Worm (Caenorhabditis elegans): Measurements from ENCODE around the gene R12B2.7.
A peak's percentile ranks its signal among the peaks of the same experiment; 100 is the strongest.

R12B2.7 gene

DNA sequence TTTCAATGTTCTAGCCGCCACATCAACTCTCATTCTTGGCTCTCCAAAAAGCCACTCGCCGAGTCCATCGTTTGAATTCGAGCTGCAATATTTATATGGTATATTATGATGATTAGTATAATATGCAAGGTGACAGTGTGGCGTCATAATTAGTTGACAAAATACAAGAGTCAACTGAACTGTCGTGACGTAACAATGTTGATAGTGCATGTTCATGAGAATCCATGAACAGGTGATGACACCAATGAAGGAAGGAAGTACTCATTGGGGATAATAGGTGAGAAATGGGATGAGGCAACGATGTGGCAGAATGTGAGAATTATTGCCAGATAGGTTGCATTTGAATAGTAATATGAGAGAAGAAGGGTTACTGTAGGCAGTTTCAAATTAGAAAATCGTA lies 19.9 kb upstream of the R12B2.7 start:
- TF ChIP-seq madf-9 (GFP tag; conservative IDR thresholded peaks at IDR 0.05) = no peak
- TF ChIP-seq php-3 (GFP tag; IDR thresholded peaks at IDR 0.05) = no peak
- no peak for TF ChIP-seq nhr-6 (tag; optimal IDR thresholded peaks at IDR 0.05)
- no peak for TF ChIP-seq nhr-77 (tag; optimal IDR thresholded peaks at IDR 0.05)
- TF ChIP-seq snpc-1.2 (GFP tag; IDR thresholded peaks at IDR 0.05) = no peak
- no peak for TF ChIP-seq dmd-6 (GFP tag; IDR thresholded peaks at IDR 0.05)
- no peak for TF ChIP-seq ZK337.2 (GFP tag; IDR thresholded peaks at IDR 0.05)
- TF ChIP-seq mes-2 (tag; optimal IDR thresholded peaks at IDR 0.05; ENCODE audit: poor library complexity, severe bottlenecking) = no peak
- no peak for TF ChIP-seq lin-15B (tag; optimal IDR thresholded peaks at IDR 0.05)
- TF ChIP-seq nhr-76 (tag; optimal IDR thresholded peaks at IDR 0.05) = no peak
- no peak for TF ChIP-seq ceh-62 (tag; optimal IDR thresholded peaks at IDR 0.05)
- no peak for TF ChIP-seq unc-62 (GFP tag; optimal IDR thresholded peaks at IDR 0.05 in 1 of 2)
- TF ChIP-seq unc-62 (tag; optimal IDR thresholded peaks at IDR 0.05) = no peak
- no peak for TF ChIP-seq set-16 (GFP tag; IDR thresholded peaks at IDR 0.05)
- no peak for TF ChIP-seq dmd-8 (GFP tag; IDR thresholded peaks at IDR 0.05)
- no peak for TF ChIP-seq ceh-82 (tag; optimal IDR thresholded peaks at IDR 0.05)
- TF ChIP-seq mep-1 (tag; optimal IDR thresholded peaks at IDR 0.05) = no peak
- no peak for TF ChIP-seq Y48G9A.11 (GFP tag; IDR thresholded peaks at IDR 0.05)

DNA sequence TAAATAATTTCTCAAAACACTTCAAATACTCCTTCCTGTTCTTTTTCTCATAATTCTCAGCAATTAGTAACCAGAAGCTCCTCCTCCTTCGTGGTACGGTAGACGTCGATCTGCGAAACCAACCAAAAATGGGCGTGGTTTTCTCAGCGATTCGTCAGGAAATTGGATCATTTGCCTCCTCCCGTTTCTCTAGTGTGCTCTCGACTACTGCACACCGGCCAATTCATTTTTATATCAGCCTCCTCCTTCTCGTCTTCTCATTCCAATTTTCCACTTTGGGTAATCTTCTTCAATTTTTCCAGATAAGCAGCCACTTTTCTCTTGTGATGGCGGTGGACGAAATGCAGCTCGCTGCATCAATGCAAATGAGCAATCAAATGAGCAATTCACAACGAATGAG lies 16.1 kb upstream of the R12B2.7 start, which contains the start of gene ceh-10:
TSS of gene ceh-10 (plus strand) at position 301 of the 400 bp plus-strand sequence.
- no peak for TF ChIP-seq Y48G9A.11 (GFP tag; IDR thresholded peaks at IDR 0.05)
- no peak for TF ChIP-seq T26A8.4 (GFP tag; IDR thresholded peaks at IDR 0.05)
- TF ChIP-seq jun-1 (tag; optimal IDR thresholded peaks at IDR 0.05) = no peak
- TF ChIP-seq nhr-28 (tag; optimal IDR thresholded peaks at IDR 0.05) = no peak
- TF ChIP-seq ces-1 (GFP tag; optimal IDR thresholded peaks at IDR 0.05) = no peak

DNA sequence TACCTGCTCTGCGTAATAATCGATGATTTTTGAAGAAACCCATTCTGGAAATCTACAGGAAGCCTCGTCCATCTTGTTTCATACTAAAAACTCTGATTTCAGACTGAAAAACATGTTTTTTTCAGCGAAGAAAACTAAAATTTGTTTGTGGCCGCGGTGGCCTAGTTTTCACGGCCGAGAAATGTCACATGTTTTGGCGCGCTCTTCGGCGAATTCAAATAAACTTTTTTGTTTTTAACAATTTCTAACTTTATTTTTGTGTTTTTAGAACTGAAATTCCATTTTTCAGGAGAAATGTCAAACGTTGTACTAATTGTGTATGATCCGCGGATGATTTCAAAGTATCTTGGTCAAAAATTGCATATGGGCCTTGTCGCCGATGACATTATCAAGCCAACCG lies 11.9 kb upstream of the R12B2.7 start, which contains the start of the genes polq-1 and him-10:
TSS of gene polq-1 (minus strand) at position 190 of the 400 bp plus-strand sequence.
TSS of gene him-10 (plus strand) at position 290 of the 400 bp plus-strand sequence.
- TF ChIP-seq arid-1 (GFP tag; conservative IDR thresholded peaks at IDR 0.05) (no peak), T26A8.4 (GFP tag; IDR thresholded peaks at IDR 0.05) (no peak), dpl-1 (GFP tag; optimal IDR thresholded peaks at IDR 0.05) (peak; percentile 76), unc-62 (GFP tag; optimal IDR thresholded peaks at IDR 0.05 in 1 of 2) (no peak), unc-62 (tag; optimal IDR thresholded peaks at IDR 0.05) (no peak), zfp-2 (tag; optimal IDR thresholded peaks at IDR 0.05) (no peak), hif-1 (tag; optimal IDR thresholded peaks at IDR 0.05) (peak in 1 of 2 experiments; percentile 38), hlh-30 (tag; optimal IDR thresholded peaks at IDR 0.05; ENCODE audit: insufficient read depth) (peak; percentile 55), lin-1 (GFP tag; IDR thresholded peaks at IDR 0.05) (no peak), unc-130 (GFP tag; optimal IDR thresholded peaks at IDR 0.05) (peak; percentile 59), php-3 (GFP tag; IDR thresholded peaks at IDR 0.05) (no peak), tag-97 (GFP tag; IDR thresholded peaks at IDR 0.05) (no peak), nhr-6 (tag; optimal IDR thresholded peaks at IDR 0.05) (no peak), F44E2.7 (GFP tag; IDR thresholded peaks at IDR 0.05) (no peak), lin-38 (GFP tag; IDR thresholded peaks at IDR 0.05) (no peak), zfp-3 (GFP tag; conservative IDR thresholded peaks at IDR 0.05) (no peak), Y5F2A.4 (GFP tag; optimal IDR thresholded peaks at IDR 0.05) (no peak), nhr-237 (tag; optimal IDR thresholded peaks at IDR 0.05) (no peak), mdl-1 (tag; optimal IDR thresholded peaks at IDR 0.05) (no peak), mes-2 (tag; optimal IDR thresholded peaks at IDR 0.05; ENCODE audit: poor library complexity, severe bottlenecking) (peak; percentile 89), hlh-11 (tag; optimal IDR thresholded peaks at IDR 0.05) (no peak)

DNA sequence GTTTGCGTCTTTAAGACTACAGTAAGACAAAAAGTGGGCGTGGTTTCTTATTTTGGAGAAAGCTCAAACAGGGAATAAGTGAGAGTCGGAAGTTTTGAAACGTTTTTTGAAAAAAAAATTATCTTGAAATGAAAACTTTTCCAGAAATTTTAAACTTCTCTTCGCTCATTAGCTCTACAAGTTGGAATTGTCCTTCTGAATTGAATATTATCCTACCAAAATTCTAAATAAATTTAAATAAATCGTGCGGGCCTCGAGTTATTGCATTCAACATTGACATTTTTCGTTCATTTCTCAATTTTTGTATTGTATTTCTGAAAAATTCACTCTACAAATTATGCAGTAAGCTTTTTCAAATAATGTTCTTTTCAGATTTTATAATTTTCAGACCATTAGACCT lies 9.6 kb upstream of the R12B2.7 start, which contains the start of gene R12B2.3:
TSS of gene R12B2.3 (plus strand) at position 301 of the 400 bp plus-strand sequence.
- TF ChIP-seq R02D3.7 (tag; optimal IDR thresholded peaks at IDR 0.05) (no peak), zfp-3 (GFP tag; conservative IDR thresholded peaks at IDR 0.05) (no peak), nhr-111 (GFP tag; optimal IDR thresholded peaks at IDR 0.05) (no peak), daf-8 (GFP tag; IDR thresholded peaks at IDR 0.05) (no peak), F49E8.2 (tag; optimal IDR thresholded peaks at IDR 0.05; ENCODE audit: borderline replicate concordance) (no peak), lin-15B (tag; optimal IDR thresholded peaks at IDR 0.05) (no peak), pqm-1 (tag; optimal IDR thresholded peaks at IDR 0.05) (no peak), lin-38 (GFP tag; IDR thresholded peaks at IDR 0.05) (no peak), nhr-28 (tag; optimal IDR thresholded peaks at IDR 0.05) (no peak), gei-8 (GFP tag; optimal IDR thresholded peaks at IDR 0.05) (no peak), lin-29 (GFP tag; IDR thresholded peaks at IDR 0.05) (no peak), ctbp-1 (GFP tag; IDR thresholded peaks at IDR 0.05) (no peak), spr-3 (GFP tag; optimal IDR thresholded peaks at IDR 0.05) (no peak), lir-3 (tag; optimal IDR thresholded peaks at IDR 0.05) (no peak), Y5F2A.4 (GFP tag; optimal IDR thresholded peaks at IDR 0.05) (no peak)

All from whole organism, L4 larva.